Fruit fly (Drosophila melanogaster): ENCODE data around the gene Esp.

The Esp gene

dm6 chr3R:24867956-24868355 lies 26.2 kb downstream of the Esp start:
- no peak for TF ChIP-seq CG9948 (tag; optimal IDR thresholded peaks at IDR 0.05)
- TF ChIP-seq CG32121 (GFP tag; IDR thresholded peaks at IDR 0.05) = no peak
- TF ChIP-seq CG17806 (tag; optimal IDR thresholded peaks at IDR 0.05) = no peak
- no peak for TF ChIP-seq CG34367 (tag; optimal IDR thresholded peaks at IDR 0.05)
- no peak for TF ChIP-seq CG14655 (GFP tag; optimal IDR thresholded peaks at IDR 0.05)
- TF ChIP-seq CG8301 (tag; optimal IDR thresholded peaks at IDR 0.05) = no peak
- no peak for TF ChIP-seq rn (GFP tag; IDR thresholded peaks at IDR 0.05)
- no peak for TF ChIP-seq Ets98B (GFP tag; IDR thresholded peaks at IDR 0.05)
- TF ChIP-seq Pif1B (GFP tag; optimal IDR thresholded peaks at IDR 0.05) = no peak
- TF ChIP-seq CG8159 (tag; optimal IDR thresholded peaks at IDR 0.05) = no peak
- TF ChIP-seq EcR (GFP tag; optimal IDR thresholded peaks at IDR 0.05) = no peak
- TF ChIP-seq CG13204 (GFP tag; optimal IDR thresholded peaks at IDR 0.05) = no peak
- TF ChIP-seq fd96Ca (GFP tag; IDR thresholded peaks at IDR 0.05) = no peak
- TF ChIP-seq Snoo (tag; optimal IDR thresholded peaks at IDR 0.05) = no peak
- TF ChIP-seq CG10348 (GFP tag; IDR thresholded peaks at IDR 0.05) = no peak
- TF ChIP-seq Pif1A (GFP tag; optimal IDR thresholded peaks at IDR 0.05) = no peak
- no peak for TF ChIP-seq D1 (tag; optimal IDR thresholded peaks at IDR 0.05)
- TF ChIP-seq CG15710 (tag; optimal IDR thresholded peaks at IDR 0.05) = no peak

- TF ChIP-seq CG14655 (GFP tag; optimal IDR thresholded peaks at IDR 0.05) (no peak), CG10348 (GFP tag; IDR thresholded peaks at IDR 0.05) (no peak), CG9948 (tag; optimal IDR thresholded peaks at IDR 0.05) (no peak), CG34367 (tag; optimal IDR thresholded peaks at IDR 0.05) (no peak), Ets98B (GFP tag; IDR thresholded peaks at IDR 0.05) (no peak), CG4496 (GFP tag; IDR thresholded peaks at IDR 0.05) (no peak), rn (GFP tag; IDR thresholded peaks at IDR 0.05) (no peak), CG17806 (tag; optimal IDR thresholded peaks at IDR 0.05) (no peak), EcR (GFP tag; optimal IDR thresholded peaks at IDR 0.05) (peak; percentile 2), CG12605 (GFP tag; IDR thresholded peaks at IDR 0.05) (no peak), fd96Ca (GFP tag; IDR thresholded peaks at IDR 0.05) (no peak), Pif1A (GFP tag; optimal IDR thresholded peaks at IDR 0.05) (no peak), Snoo (tag; optimal IDR thresholded peaks at IDR 0.05) (peak; percentile 33), Pif1B (GFP tag; optimal IDR thresholded peaks at IDR 0.05) (no peak), D1 (tag; optimal IDR thresholded peaks at IDR 0.05) (no peak), CG32121 (GFP tag; IDR thresholded peaks at IDR 0.05) (no peak), CG15710 (tag; optimal IDR thresholded peaks at IDR 0.05) (no peak), CG8159 (tag; optimal IDR thresholded peaks at IDR 0.05) (no peak), CG8301 (tag; optimal IDR thresholded peaks at IDR 0.05) (no peak), gl (tag; optimal IDR thresholded peaks at IDR 0.05) (peak; percentile 10), CG13204 (GFP tag; optimal IDR thresholded peaks at IDR 0.05) (peak; percentile 14)
Measured at dm6 chr3R:24870389-24871048, 28.8 kb downstream of the Esp start, which contains the start of gene CycB3. TSS of gene CycB3 (minus strand) at chr3R:24870816.

dm6 chr3R:24875939-24876842 lies 34.5 kb downstream of the Esp start, which contains the start of gene CG3744:
TSS of gene CG3744 (minus strand) at chr3R:24876654.
- peak; percentile 81 for TF ChIP-seq CG15710 (tag; optimal IDR thresholded peaks at IDR 0.05)
- TF ChIP-seq EcR (GFP tag; optimal IDR thresholded peaks at IDR 0.05) = no peak
- peak; percentile 67 for TF ChIP-seq CG10348 (GFP tag; IDR thresholded peaks at IDR 0.05)
- peak; percentile 83 for TF ChIP-seq Snoo (tag; optimal IDR thresholded peaks at IDR 0.05)
- TF ChIP-seq rn (GFP tag; IDR thresholded peaks at IDR 0.05) = peak; percentile 76
- peak; percentile 74 for TF ChIP-seq CG8301 (tag; optimal IDR thresholded peaks at IDR 0.05)
- TF ChIP-seq CG12605 (GFP tag; IDR thresholded peaks at IDR 0.05) = peak; percentile 54; the same call in 1 of the 2 replicates
- TF ChIP-seq fd96Ca (GFP tag; IDR thresholded peaks at IDR 0.05) = peak; percentile 93
- peak; percentile 81 for TF ChIP-seq CG17806 (tag; optimal IDR thresholded peaks at IDR 0.05)
- TF ChIP-seq CG9948 (tag; optimal IDR thresholded peaks at IDR 0.05) = peak; percentile 75
- peak; percentile 94 for TF ChIP-seq Ets98B (GFP tag; IDR thresholded peaks at IDR 0.05)
- TF ChIP-seq CG4496 (GFP tag; IDR thresholded peaks at IDR 0.05) = peak; percentile 95
- TF ChIP-seq Pif1B (GFP tag; optimal IDR thresholded peaks at IDR 0.05) = peak; percentile 66
- peak; percentile 80 for TF ChIP-seq CG8159 (tag; optimal IDR thresholded peaks at IDR 0.05)
- no peak for TF ChIP-seq Pif1A (GFP tag; optimal IDR thresholded peaks at IDR 0.05)
- TF ChIP-seq CG14655 (GFP tag; optimal IDR thresholded peaks at IDR 0.05) = no peak
- peak; percentile 70 for TF ChIP-seq CG13204 (GFP tag; optimal IDR thresholded peaks at IDR 0.05)
- peak; percentile 90 for TF ChIP-seq CG32121 (GFP tag; IDR thresholded peaks at IDR 0.05)
- TF ChIP-seq gl (tag; optimal IDR thresholded peaks at IDR 0.05) = peak; percentile 8
- TF ChIP-seq CG34367 (tag; optimal IDR thresholded peaks at IDR 0.05) = peak; percentile 64
- no peak for TF ChIP-seq D1 (tag; optimal IDR thresholded peaks at IDR 0.05)

dm6 chr3R:24876843-24877457 lies 35.2 kb downstream of the Esp start, which contains the start of the genes CG11089 and CG31381:
TSS of gene CG11089 (plus strand) at chr3R:24877045.
TSS of gene CG31381 (plus strand) at chr3R:24877045.
- TF ChIP-seq CG17806 (tag; optimal IDR thresholded peaks at IDR 0.05) (peak; percentile 13), CG4496 (GFP tag; IDR thresholded peaks at IDR 0.05) (no peak)

- TF ChIP-seq EcR (GFP tag; optimal IDR thresholded peaks at IDR 0.05) (peak; percentile 84), CG12605 (GFP tag; IDR thresholded peaks at IDR 0.05) (no peak), Ets98B (GFP tag; IDR thresholded peaks at IDR 0.05) (no peak)
Measured at dm6 chr3R:24878655-24879054, 36.9 kb downstream of the Esp start.

Measured in whole organism, pupa.